Fruit fly (Drosophila melanogaster) whole organism, embryonic: ENCODE data around the gene CG3349.

ENCODE experiments used
- BEAF-32 ChIP-seq: fragments of 200-800 bp; sonication (Bioruptor generic); optimal IDR thresholded peaks from 3 replicates; lab custom pipeline; 2017; ENCODE audit warnings: missing biosample characterization, missing genetic modification characterization, mild to moderate bottlenecking, moderate library complexity, missing genetic modification reagents
- CG1024 ChIP-seq: fragments of 200-800 bp; sonication (Bioruptor generic); IDR thresholded peaks from 2 replicates; pipeline ENCODE4 v1.3.6; 2022; ENCODE audit warnings: missing biosample characterization, missing genetic modification characterization
- CG11085 ChIP-seq: fragments of 200-800 bp; sonication (Bioruptor generic); IDR thresholded peaks from 2 replicates; pipeline ENCODE4 v1.3.6; 2022; ENCODE audit warnings: missing biosample characterization, missing genetic modification characterization
- CG12155 ChIP-seq: fragments of 200-800 bp; sonication (Bioruptor generic); optimal IDR thresholded peaks from 3 replicates; lab custom pipeline; 2016; ENCODE audit warnings: missing biosample characterization, missing genetic modification characterization
- CG12219 ChIP-seq: fragments of 200-800 bp; sonication (Bioruptor generic); optimal IDR thresholded peaks from 3 replicates; lab custom pipeline; 2018; ENCODE audit warnings: missing biosample characterization, mild to moderate bottlenecking, missing genetic modification characterization
- CG13296 ChIP-seq: fragments of 200-800 bp; sonication (Bioruptor generic); optimal IDR thresholded peaks from 3 replicates; lab custom pipeline; 2018; ENCODE audit warnings: missing biosample characterization, mild to moderate bottlenecking, missing genetic modification characterization
- CG15269 ChIP-seq: fragments of 200-800 bp; sonication (Bioruptor generic); optimal IDR thresholded peaks from 2 replicates; lab custom pipeline; 2018; ENCODE audit warnings: missing biosample characterization, mild to moderate bottlenecking, missing genetic modification characterization, moderate library complexity
- CG15696 ChIP-seq: fragments of 200-800 bp; sonication (Bioruptor generic); optimal IDR thresholded peaks from 2 replicates; lab custom pipeline; 2019; ENCODE audit warnings: missing biosample characterization, mild to moderate bottlenecking, missing genetic modification characterization, moderate library complexity
- CG17186 ChIP-seq: fragments of 200-800 bp; sonication (Bioruptor generic); optimal IDR thresholded peaks from 3 replicates; lab custom pipeline; 2017; ENCODE audit warnings: missing biosample characterization, missing genetic modification reagents, missing genetic modification characterization
- CG2875 ChIP-seq: fragments of 200-800 bp; sonication (Bioruptor generic); optimal IDR thresholded peaks from 2 replicates; lab custom pipeline; 2017; ENCODE audit warnings: missing biosample characterization, mild to moderate bottlenecking, missing genetic modification characterization, missing genetic modification reagents
- CG32767 ChIP-seq: fragments of 200-800 bp; sonication (Bioruptor generic); IDR thresholded peaks from 2 replicates; pipeline ENCODE4 v1.3.6; 2022; ENCODE audit warnings: missing biosample characterization, missing genetic modification characterization
- CG34224 ChIP-seq: fragments of 200-800 bp; sonication (Bioruptor generic); IDR thresholded peaks from 3 replicates; pipeline ENCODE4 v1.3.6; 2022; ENCODE audit warnings: missing biosample characterization, missing genetic modification characterization; ENCODE audit not compliant: partially characterized antibody
- CG42726 ChIP-seq: fragments of 200-800 bp; sonication (Bioruptor generic); IDR thresholded peaks from 2 replicates; pipeline ENCODE4 v1.3.6; 2022; ENCODE audit warnings: missing biosample characterization, missing genetic modification characterization; ENCODE audit not compliant: partially characterized antibody
- CG4360 ChIP-seq: fragments of 200-800 bp; sonication (Bioruptor generic); IDR thresholded peaks from 2 replicates; pipeline ENCODE4 v1.3.6; 2022; ENCODE audit warnings: missing biosample characterization, missing genetic modification characterization
- CG6813 ChIP-seq: fragments of 200-800 bp; sonication (Bioruptor generic); optimal IDR thresholded peaks from 2 replicates; lab custom pipeline; 2017; ENCODE audit warnings: missing biosample characterization, missing genetic modification characterization, mild to moderate bottlenecking, moderate library complexity, missing genetic modification reagents
- CG7357 ChIP-seq: fragments of 200-800 bp; sonication (Bioruptor generic); IDR thresholded peaks from 3 replicates; pipeline ENCODE4 v1.3.6; 2022; ENCODE audit warnings: missing biosample characterization, missing genetic modification characterization
- CG7786 ChIP-seq: fragments of 200-800 bp; sonication (Bioruptor generic); optimal IDR thresholded peaks from 2 replicates; lab custom pipeline; 2016; ENCODE audit warnings: missing biosample characterization, missing genetic modification characterization
- CG7928 ChIP-seq: fragments of 200-800 bp; sonication (Bioruptor generic); optimal IDR thresholded peaks from 2 replicates; lab custom pipeline; 2017; ENCODE audit warnings: missing biosample characterization, mild to moderate bottlenecking, missing genetic modification characterization
- CG7963 ChIP-seq: fragments of 200-800 bp; sonication (Bioruptor generic); IDR thresholded peaks from 3 replicates; pipeline ENCODE4 v1.3.6; 2022; ENCODE audit warnings: missing biosample characterization, missing genetic modification characterization; ENCODE audit not compliant: partially characterized antibody
- CG9437 ChIP-seq: fragments of 200-800 bp; sonication (Bioruptor generic); optimal IDR thresholded peaks from 2 replicates; lab custom pipeline; 2018; ENCODE audit warnings: missing biosample characterization, mild to moderate bottlenecking, missing genetic modification characterization
- CG9876 ChIP-seq: fragments of 200-800 bp; sonication (Bioruptor generic); optimal IDR thresholded peaks from 2 replicates; lab custom pipeline; 2016; ENCODE audit warnings: missing biosample characterization, missing genetic modification characterization
- CkIIα-i1 ChIP-seq: fragments of 200-800 bp; sonication (Bioruptor generic); IDR thresholded peaks from 2 replicates; pipeline ENCODE4 v1.3.6; 2022; ENCODE audit warnings: missing biosample characterization, missing genetic modification characterization
- D19A ChIP-seq: fragments of 200-800 bp; optimal IDR thresholded peaks from 3 replicates; lab custom pipeline; 2019; ENCODE audit warnings: missing biosample characterization, mild to moderate bottlenecking, missing genetic modification characterization, moderate library complexity
- Dbx ChIP-seq: fragments of 200-800 bp; sonication (Bioruptor generic); IDR thresholded peaks from 3 replicates; pipeline ENCODE4 v1.3.6; 2022; ENCODE audit warnings: missing biosample characterization, missing genetic modification characterization
- Doc3 ChIP-seq: fragments of 200-800 bp; sonication (Bioruptor generic); IDR thresholded peaks from 3 replicates; pipeline ENCODE4 v1.3.6; 2022; ENCODE audit warnings: missing biosample characterization, missing genetic modification characterization; ENCODE audit not compliant: partially characterized antibody
- Dp ChIP-seq: fragments of 200-800 bp; sonication (Bioruptor generic); optimal IDR thresholded peaks from 2 replicates; lab custom pipeline; 2018; ENCODE audit warnings: missing biosample characterization, mild to moderate bottlenecking, missing genetic modification characterization, moderate library complexity
- HLH3B ChIP-seq: fragments of 200-800 bp; sonication (Bioruptor generic); IDR thresholded peaks from 2 replicates; pipeline ENCODE4 v1.3.6; 2022; ENCODE audit warnings: missing biosample characterization, missing genetic modification characterization
- Hmr ChIP-seq: fragments of 200-800 bp; sonication (Bioruptor generic); optimal IDR thresholded peaks from 3 replicates; lab custom pipeline; 2017; ENCODE audit warnings: mild to moderate bottlenecking, missing biosample characterization, missing genetic modification reagents, missing genetic modification characterization
- Hmx ChIP-seq: fragments of 200-800 bp; sonication (Bioruptor generic); optimal IDR thresholded peaks from 2 replicates; lab custom pipeline; 2016; ENCODE audit warnings: missing biosample characterization, missing genetic modification characterization
- Hr3 ChIP-seq: fragments of 200-800 bp; sonication (Bioruptor generic); optimal IDR thresholded peaks from 3 replicates; lab custom pipeline; 2016; ENCODE audit warnings: missing biosample characterization, missing genetic modification characterization
- Jarid2 ChIP-seq: fragments of 200-800 bp; sonication (Bioruptor generic); optimal IDR thresholded peaks from 3 replicates; lab custom pipeline; 2017; ENCODE audit warnings: mild to moderate bottlenecking, missing biosample characterization, missing genetic modification reagents, missing genetic modification characterization
- Max ChIP-seq: fragments of 200-800 bp; sonication (Bioruptor generic); optimal IDR thresholded peaks from 2 replicates; lab custom pipeline; 2016; ENCODE audit warnings: missing biosample characterization, mild to moderate bottlenecking, missing genetic modification characterization
- Mrtf ChIP-seq: fragments of 200-800 bp; sonication (Bioruptor generic); IDR thresholded peaks from 3 replicates; pipeline ENCODE4 v1.3.6; 2022; ENCODE audit warnings: missing biosample characterization, missing genetic modification characterization
- NFAT ChIP-seq: fragments of 200-800 bp; sonication (Bioruptor generic); IDR thresholded peaks from 2 replicates; pipeline ENCODE4 v1.3.6; 2022; ENCODE audit warnings: missing biosample characterization, missing genetic modification characterization
- Poxn ChIP-seq: fragments of 200-800 bp; sonication (Bioruptor generic); IDR thresholded peaks from 2 replicates; pipeline ENCODE4 v1.3.6; 2022; ENCODE audit warnings: missing biosample characterization, missing genetic modification characterization
- Usf ChIP-seq: fragments of 200-800 bp; sonication (Bioruptor generic); optimal IDR thresholded peaks from 2 replicates; lab custom pipeline; 2017; ENCODE audit warnings: missing genotype, missing biosample characterization, missing genetic modification characterization
- Vsx1 ChIP-seq: fragments of 200-800 bp; sonication (Bioruptor generic); optimal IDR thresholded peaks from 2 replicates; lab custom pipeline; 2017; ENCODE audit warnings: missing biosample characterization, mild to moderate bottlenecking, missing genetic modification characterization, missing genetic modification reagents
- bbx ChIP-seq: fragments of 200-800 bp; sonication (Bioruptor generic); IDR thresholded peaks from 2 replicates; pipeline ENCODE4 v1.3.6; 2022; ENCODE audit warnings: missing biosample characterization, missing genetic modification characterization; ENCODE audit not compliant: partially characterized antibody
- bigmax ChIP-seq: fragments of 200-800 bp; sonication (Bioruptor generic); optimal IDR thresholded peaks from 2 replicates; lab custom pipeline; 2018; ENCODE audit warnings: missing biosample characterization, mild to moderate bottlenecking, missing genetic modification characterization
- br ChIP-seq: fragments of >200 bp; optimal IDR thresholded peaks from 2 replicates; lab custom pipeline; 2017
- cato ChIP-seq: fragments of 200-800 bp; sonication (Bioruptor generic); optimal IDR thresholded peaks from 2 replicates; lab custom pipeline; 2016; ENCODE audit warnings: missing biosample characterization, missing genetic modification characterization, borderline replicate concordance
- dati ChIP-seq: fragments of 200-800 bp; sonication (Bioruptor generic); IDR thresholded peaks from 2 replicates; pipeline ENCODE4 v1.3.6; 2022; ENCODE audit warnings: missing biosample characterization, missing genetic modification characterization
- gsb-n ChIP-seq: fragments of 200-800 bp; sonication (Bioruptor generic); optimal IDR thresholded peaks from 3 replicates; lab custom pipeline; 2018; ENCODE audit warnings: missing biosample characterization, mild to moderate bottlenecking, missing genetic modification characterization
- nerfin-2 ChIP-seq: fragments of 200-800 bp; sonication (Bioruptor generic); IDR thresholded peaks from 2 replicates; pipeline ENCODE4 v1.3.6; 2022; ENCODE audit warnings: missing biosample characterization, missing genetic modification characterization; ENCODE audit not compliant: partially characterized antibody
- scrt ChIP-seq: fragments of 200-800 bp; sonication (Bioruptor generic); optimal IDR thresholded peaks from 2 replicates; lab custom pipeline; 2018; ENCODE audit warnings: missing biosample characterization, mild to moderate bottlenecking, missing genetic modification characterization, moderate library complexity
- shn ChIP-seq: fragments of 200-800 bp; sonication (Bioruptor generic); optimal IDR thresholded peaks from 3 replicates; lab custom pipeline; 2016; ENCODE audit warnings: missing biosample characterization, missing genetic modification characterization
- slbo ChIP-seq: fragments of 200-800 bp; sonication (Bioruptor generic); IDR thresholded peaks from 2 replicates; pipeline ENCODE4 v1.3.6; 2022; ENCODE audit warnings: missing biosample characterization, missing genetic modification characterization
- sqz ChIP-seq: fragments of 200-800 bp; sonication (Bioruptor generic); optimal IDR thresholded peaks from 3 replicates; lab custom pipeline; 2018; ENCODE audit warnings: missing biosample characterization, mild to moderate bottlenecking, missing genetic modification characterization
- tio ChIP-seq: fragments of 200-800 bp; sonication (Bioruptor generic); optimal IDR thresholded peaks from 2 replicates; lab custom pipeline; 2017; ENCODE audit warnings: missing biosample characterization, missing genetic modification characterization, inconsistent platforms
- z ChIP-seq: fragments of 200-800 bp; sonication (Bioruptor generic); IDR thresholded peaks from 3 replicates; pipeline ENCODE4 v1.3.6; 2022; ENCODE audit warnings: missing biosample characterization, missing genetic modification characterization
- zen ChIP-seq: fragments of 200-800 bp; sonication (Bioruptor generic); optimal IDR thresholded peaks from 3 replicates; lab custom pipeline; 2018; ENCODE audit warnings: missing biosample characterization, mild to moderate bottlenecking, missing genetic modification characterization, moderate library complexity

CG3349 gene

dm6 chr3L:14982675-14983084 lies 3.3 kb downstream of the CG3349 start, which contains the start of gene CG5114 (continued):
- TF ChIP-seq Hr3 (GFP tag; lab: Kevin White, UChicago), result no peak
- TF ChIP-seq br (lab: Kevin White, UChicago), result no peak
- TF ChIP-seq Dbx, result peak; percentile 47; the same call in 2 of the 3 replicates
- TF ChIP-seq CG4360 (GFP tag; lab: Robert Waterston, UW), result no peak
- no peak for TF ChIP-seq Mrtf (GFP tag; lab: Robert Waterston, UW)
- TF ChIP-seq CG7928 (GFP tag; lab: Kevin White, UChicago), result no peak
- TF ChIP-seq CG7963 (GFP tag; lab: Robert Waterston, UW), result peak; percentile 82
- TF ChIP-seq CG12219 (GFP tag; lab: Kevin White, UChicago), result no peak
- peak; percentile 32 for TF ChIP-seq CG13296
- TF ChIP-seq CG9437 (GFP tag; lab: Kevin White, UChicago), result peak; percentile 61
- TF ChIP-seq Doc3 (GFP tag; lab: Robert Waterston, UW), result peak; percentile 82
- peak; percentile 65 for TF ChIP-seq zen (tag; lab: Kevin White, UChicago)
- TF ChIP-seq D19A (tag; lab: Kevin White, UChicago), result no peak
- peak; percentile 57; the same call in 1 of the 2 replicates for TF ChIP-seq NFAT (GFP tag; lab: Robert Waterston, UW)
- TF ChIP-seq HLH3B, result no peak
- TF ChIP-seq Hmx, result no peak
- TF ChIP-seq CG11085 (GFP tag; lab: Robert Waterston, UW), result no peak
- no peak for TF ChIP-seq CG15696 (tag; lab: Kevin White, UChicago)
- TF ChIP-seq dati (GFP tag; lab: Robert Waterston, UW), result no peak
- peak; percentile 2 for TF ChIP-seq shn
- no peak for TF ChIP-seq Usf (GFP tag; lab: Kevin White, UChicago)
- TF ChIP-seq CG42726 (GFP tag; lab: Robert Waterston, UW), result peak; percentile 93
- peak; percentile 99 for TF ChIP-seq Dp (GFP tag; lab: Kevin White, UChicago)
- peak; percentile 93 for TF ChIP-seq CG34224
- TF ChIP-seq z (GFP tag; lab: Robert Waterston, UW), result no peak
- TF ChIP-seq Jarid2, result no peak
- TF ChIP-seq cato (GFP tag; lab: Kevin White, UChicago), result no peak
- TF ChIP-seq scrt (GFP tag; lab: Kevin White, UChicago), result no peak
- peak; percentile 93 for TF ChIP-seq BEAF-32 (GFP tag; lab: Kevin White, UChicago)
- TF ChIP-seq CG9876 (GFP tag; lab: Kevin White, UChicago), result no peak
- no peak for TF ChIP-seq CG7357 (GFP tag; lab: Robert Waterston, UW)
- TF ChIP-seq tio (GFP tag; lab: Kevin White, UChicago), result no peak
- TF ChIP-seq CG6813 (GFP tag; lab: Kevin White, UChicago), result no peak
- TF ChIP-seq CG32767 (GFP tag; lab: Robert Waterston, UW), result no peak
- peak; percentile 93 for TF ChIP-seq bbx (GFP tag; lab: Robert Waterston, UW)
- peak; percentile 50; the same call in 1 of the 2 replicates for TF ChIP-seq slbo
- TF ChIP-seq CG2875 (GFP tag; lab: Kevin White, UChicago), result no peak
- TF ChIP-seq CG17186 (GFP tag; lab: Kevin White, UChicago), result peak; percentile 64
- peak; percentile 96 for TF ChIP-seq Max
- TF ChIP-seq CG12155, result peak; percentile 33
- TF ChIP-seq bigmax (GFP tag; lab: Kevin White, UChicago), result no peak
- no peak for TF ChIP-seq Vsx1 (GFP tag; lab: Kevin White, UChicago)
- TF ChIP-seq CG15269, result peak; percentile 23
- no peak for TF ChIP-seq CkIIα-i1 (GFP tag; lab: Robert Waterston, UW)
- peak; percentile 41 for TF ChIP-seq Hmr (GFP tag; lab: Kevin White, UChicago)
- TF ChIP-seq CG7786, result peak; percentile 35
- peak; percentile 78 for TF ChIP-seq nerfin-2 (GFP tag; lab: Robert Waterston, UW)
- TF ChIP-seq Poxn, result no peak
- no peak for TF ChIP-seq CG1024 (GFP tag; lab: Robert Waterston, UW)
- TF ChIP-seq sqz (GFP tag; lab: Kevin White, UChicago), result no peak
- TF ChIP-seq gsb-n, result peak; percentile 39
